Worm (Caenorhabditis elegans): ENCODE data around the gene C25E10.8.
"Not testable (repeated sequence)": the region's sequence is repeated elsewhere in the genome, so short reads cannot be mapped to it uniquely, and the experiment has no call there.

C25E10.8 gene

DNA sequence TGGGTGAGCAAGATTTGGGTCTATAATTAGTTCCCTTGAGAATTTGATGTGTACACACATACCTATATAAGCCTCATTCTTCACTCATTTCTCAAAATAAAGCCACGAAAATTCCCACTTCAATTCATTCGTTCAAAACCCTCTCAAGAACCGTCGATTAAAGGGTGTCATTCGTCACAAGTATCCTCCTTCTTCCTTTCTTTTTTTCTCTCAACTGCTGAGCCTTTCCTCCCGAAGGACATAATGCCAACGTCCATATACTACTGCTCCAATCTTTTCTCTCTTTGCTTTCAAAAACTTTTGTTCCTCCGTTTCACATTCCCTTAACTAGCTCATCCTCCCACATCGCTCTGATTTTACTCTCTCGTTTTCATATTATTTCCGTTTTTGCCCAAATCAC, 38.3 kb upstream of the C25E10.8 start, which contains the start of gene T27E4.1 (continued):
- no peak for TF ChIP-seq daf-19 (GFP tag; conservative IDR thresholded peaks at IDR 0.05)
- TF ChIP-seq dmd-8 (GFP tag; IDR thresholded peaks at IDR 0.05), result no peak
- no peak for TF ChIP-seq mxl-3 (GFP tag; optimal IDR thresholded peaks at IDR 0.05)
- 0 out of 2 replicates have a peak, but pooled peaks have one; percentile 21 for TF ChIP-seq ceh-20 (GFP tag; IDR thresholded peaks at IDR 0.05)
- TF ChIP-seq nhr-48 (tag; optimal IDR thresholded peaks at IDR 0.05), result no peak

DNA sequence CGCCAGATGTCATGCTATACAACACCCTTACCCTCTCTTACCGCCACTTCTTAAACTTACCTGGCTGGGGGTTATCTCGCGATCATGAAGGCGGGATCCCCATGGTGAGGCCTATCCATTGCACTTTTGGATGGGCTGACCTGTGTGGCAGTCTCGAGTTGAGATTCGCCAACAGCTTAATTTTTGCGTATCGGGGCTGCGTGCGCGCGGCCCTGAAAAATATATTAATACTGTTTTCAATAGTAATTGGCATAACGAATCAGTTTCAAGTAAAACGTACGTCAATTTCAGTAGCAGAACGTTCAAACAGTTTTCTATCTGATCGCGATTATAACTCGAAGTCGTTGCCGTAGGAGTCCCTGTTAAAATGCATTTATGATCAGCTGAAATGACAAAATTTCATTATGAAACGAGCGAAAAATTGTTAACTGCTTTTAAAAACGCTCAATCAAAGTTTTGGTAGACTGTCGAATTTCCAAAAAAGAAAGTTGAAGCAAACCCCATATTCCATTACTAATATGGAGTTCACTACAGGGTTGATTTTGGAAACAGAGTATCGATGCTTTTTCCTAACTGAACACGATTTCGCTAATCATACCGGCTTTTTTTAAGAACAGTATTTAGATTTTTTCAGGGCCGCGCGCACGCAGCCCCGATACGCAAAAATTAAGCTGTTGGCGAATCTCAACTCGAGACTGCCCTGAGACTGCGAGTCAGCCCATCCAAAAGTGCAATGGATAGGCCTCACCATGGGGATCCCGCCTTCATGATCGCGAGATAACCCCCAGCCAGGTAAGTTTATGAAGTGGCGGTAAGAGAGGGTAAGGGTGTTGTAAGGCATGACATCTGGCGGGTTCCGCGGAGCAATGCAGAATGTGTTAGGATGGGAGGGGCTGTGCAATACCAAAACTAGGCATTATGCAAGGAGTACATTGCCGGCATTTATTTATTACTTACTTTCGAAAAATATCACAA, 37.2 kb upstream of the C25E10.8 start:
- TF ChIP-seq mdt-29 (GFP tag; IDR thresholded peaks at IDR 0.05) (peak; percentile 11; the same call in 1 of the 2 replicates), mes-2 (tag; optimal IDR thresholded peaks at IDR 0.05; ENCODE audit: poor library complexity, severe bottlenecking) (peak; percentile 15), unc-62 (GFP tag; optimal IDR thresholded peaks at IDR 0.05 in 1 of 2) (peak in 1 of 2 experiments; percentile 49), ctbp-1 (GFP tag; IDR thresholded peaks at IDR 0.05) (peak; percentile 31; the same call in 1 of the 2 replicates), ceh-44 (GFP tag; IDR thresholded peaks at IDR 0.05) (0 out of 2 replicates have a peak, but pooled peaks have one; percentile 4), tra-1 (GFP tag; IDR thresholded peaks at IDR 0.05) (0 out of 2 replicates have a peak, but pooled peaks have one; percentile 11), snpc-1.2 (GFP tag; IDR thresholded peaks at IDR 0.05) (peak; percentile 66), lim-7 (GFP tag; IDR thresholded peaks at IDR 0.05) (peak; percentile 33; the same call in 1 of the 2 replicates), lin-38 (GFP tag; IDR thresholded peaks at IDR 0.05) (0 out of 2 replicates have a peak, but pooled peaks have one; percentile 16), daf-19 (GFP tag; conservative IDR thresholded peaks at IDR 0.05) (0 out of 2 replicates have a peak, but pooled peaks have one; percentile 51), egl-43 (GFP tag; IDR thresholded peaks at IDR 0.05) (peak; percentile 64; the same call in 1 of the 2 replicates), set-16 (GFP tag; IDR thresholded peaks at IDR 0.05) (peak; percentile 30), zfp-3 (GFP tag; conservative IDR thresholded peaks at IDR 0.05) (peak; percentile 82)
- not testable (repeated sequence) for TF ChIP-seq unc-62 (tag; optimal IDR thresholded peaks at IDR 0.05)

ce11 chrV:9088758-9089157, 34.9 kb upstream of the C25E10.8 start:
- TF ChIP-seq ctbp-1 (GFP tag; IDR thresholded peaks at IDR 0.05) (peak; percentile 88), lin-38 (GFP tag; IDR thresholded peaks at IDR 0.05) (peak; percentile 42), lin-29 (GFP tag; IDR thresholded peaks at IDR 0.05) (peak; percentile 36; the same call in 1 of the 2 replicates), nhr-41 (GFP tag; IDR thresholded peaks at IDR 0.05) (peak; percentile 63), dmd-9 (GFP tag; IDR thresholded peaks at IDR 0.05) (0 out of 2 replicates have a peak, but pooled peaks have one; percentile 47), Y75B8A.6 (GFP tag; IDR thresholded peaks at IDR 0.05) (peak; percentile 64), mxl-3 (GFP tag; optimal IDR thresholded peaks at IDR 0.05) (no peak), cey-2 (tag; optimal IDR thresholded peaks at IDR 0.05; ENCODE audit: borderline replicate concordance, insufficient read depth) (no peak), snpc-1.2 (GFP tag; IDR thresholded peaks at IDR 0.05) (peak; percentile 80), dmd-6 (GFP tag; IDR thresholded peaks at IDR 0.05) (peak; percentile 60), hmg-1.1 (GFP tag; IDR thresholded peaks at IDR 0.05) (peak; percentile 67; the same call in 1 of the 2 replicates), D1046.2 (GFP tag; IDR thresholded peaks at IDR 0.05) (no peak), zfp-3 (GFP tag; conservative IDR thresholded peaks at IDR 0.05) (peak; percentile 96), pha-4 (GFP tag; IDR thresholded peaks at IDR 0.05) (peak; percentile 71), pha-4 (tag; optimal IDR thresholded peaks at IDR 0.05) (no peak), lin-1 (GFP tag; IDR thresholded peaks at IDR 0.05) (peak; percentile 36; the same call in 1 of the 2 replicates), unc-62 (GFP tag; optimal IDR thresholded peaks at IDR 0.05 in 1 of 2) (no peak), unc-62 (tag; optimal IDR thresholded peaks at IDR 0.05) (no peak), mdt-29 (GFP tag; IDR thresholded peaks at IDR 0.05) (peak; percentile 78; the same call in 1 of the 2 replicates), hlh-11 (tag; optimal IDR thresholded peaks at IDR 0.05) (peak; percentile 12), madf-5 (GFP tag; IDR thresholded peaks at IDR 0.05) (0 out of 4 replicates have a peak, but pooled peaks of 1 of the 2 experiments have one; percentile 35), daf-19 (GFP tag; conservative IDR thresholded peaks at IDR 0.05) (peak; percentile 85; the same call in 1 of the 2 replicates), ama-1 (optimal IDR thresholded peaks at IDR 0.05) (no peak), T26A8.4 (GFP tag; IDR thresholded peaks at IDR 0.05) (peak; percentile 76; the same call in 1 of the 2 replicates), egl-43 (GFP tag; IDR thresholded peaks at IDR 0.05) (peak; percentile 56; the same call in 1 of the 2 replicates), lim-7 (GFP tag; IDR thresholded peaks at IDR 0.05) (0 out of 2 replicates have a peak, but pooled peaks have one; percentile 6), F44E2.7 (GFP tag; IDR thresholded peaks at IDR 0.05) (no peak), lir-3 (tag; optimal IDR thresholded peaks at IDR 0.05) (no peak), saeg-2 (GFP tag; IDR thresholded peaks at IDR 0.05) (no peak), vab-7 (GFP tag; IDR thresholded peaks at IDR 0.05) (peak; percentile 46; the same call in 1 of the 2 replicates), php-3 (GFP tag; IDR thresholded peaks at IDR 0.05) (peak; percentile 53), sdz-12 (GFP tag; optimal IDR thresholded peaks at IDR 0.05) (peak; percentile 36)
